Fruit fly (Drosophila melanogaster): ENCODE results near the gene CG13054.
A peak's percentile ranks its signal among the peaks of the same experiment; 100 is the strongest.

The CG13054 gene

dm6 chr3L:16214533-16215207 is 42.3 kb downstream of the CG13054 start (continued):
- TF ChIP-seq Hr38 (GFP tag; optimal IDR thresholded peaks at IDR 0.05) (no peak), dsx (GFP tag; optimal IDR thresholded peaks at IDR 0.05; ENCODE audit: poor library complexity, severe bottlenecking) (peak; percentile 97), CG7368 (GFP tag; optimal IDR thresholded peaks at IDR 0.05) (no peak), CG32006 (GFP tag; optimal IDR thresholded peaks at IDR 0.05) (peak; percentile 15), CG11762 (GFP tag; optimal IDR thresholded peaks at IDR 0.05; ENCODE audit: insufficient read depth) (no peak), Eip78C (GFP tag) (peak; percentile 60), CG8119 (GFP tag; IDR thresholded peaks at IDR 0.05) (no peak), esn (GFP tag; optimal IDR thresholded peaks at IDR 0.05) (no peak), CG8632 (GFP tag; optimal IDR thresholded peaks at IDR 0.05) (no peak), fkh (GFP tag; optimal IDR thresholded peaks at IDR 0.05) (no peak), CG15336 (GFP tag; IDR thresholded peaks at IDR 0.05) (peak; percentile 22; the same call in 1 of the 2 replicates), CG8319 (GFP tag; optimal IDR thresholded peaks at IDR 0.05) (no peak), CG6276 (GFP tag; optimal IDR thresholded peaks at IDR 0.05) (peak; percentile 9), CG6163 (GFP tag; IDR thresholded peaks at IDR 0.05) (peak; percentile 66; the same call in 2 of the 3 replicates), ss (GFP tag; optimal IDR thresholded peaks at IDR 0.05) (peak; percentile 49 to 72), Ets96B (tag; optimal IDR thresholded peaks at IDR 0.05) (peak; percentile 39), Sox102F (GFP tag; optimal IDR thresholded peaks at IDR 0.05) (no peak), Ets21C (GFP tag; optimal IDR thresholded peaks at IDR 0.05) (no peak), CG6854 (GFP tag; optimal IDR thresholded peaks at IDR 0.05) (no peak), achi (GFP tag; optimal IDR thresholded peaks at IDR 0.05) (no peak), CG3919 (GFP tag; optimal IDR thresholded peaks at IDR 0.05) (peak; percentile 21), CG4318 (GFP tag; optimal IDR thresholded peaks at IDR 0.05) (no peak), Smox (GFP tag; optimal IDR thresholded peaks at IDR 0.05) (no peak), svp (GFP tag) (peak; percentile 57), eg (GFP tag; IDR thresholded peaks at IDR 0.05) (peak; percentile 58; the same call in 2 of the 3 replicates)

dm6 chr3L:16213201-16213600 is 43.8 kb downstream of the CG13054 start:
- TF ChIP-seq fd85E (GFP tag; optimal IDR thresholded peaks at IDR 0.05) (no peak), CG6808 (GFP tag; optimal IDR thresholded peaks at IDR 0.05) (peak; percentile 5), ss (GFP tag; optimal IDR thresholded peaks at IDR 0.05) (peak in 1 of 2 experiments; percentile 44), dsx (GFP tag; optimal IDR thresholded peaks at IDR 0.05; ENCODE audit: poor library complexity, severe bottlenecking) (peak; percentile 100), CG9139 (GFP tag; optimal IDR thresholded peaks at IDR 0.05) (peak; percentile 9), svp (GFP tag) (peak; percentile 74)

- TF ChIP-seq Met (GFP tag; optimal IDR thresholded peaks at IDR 0.05) (no peak), acj6 (GFP tag; optimal IDR thresholded peaks at IDR 0.05) (peak; percentile 48), Hr4 (GFP tag; optimal IDR thresholded peaks at IDR 0.05) (no peak), svp (GFP tag) (peak; percentile 35), Eip78C (GFP tag) (peak; percentile 76), CG6808 (GFP tag; optimal IDR thresholded peaks at IDR 0.05) (no peak), cyc (GFP tag; optimal IDR thresholded peaks at IDR 0.05) (no peak), CG7368 (GFP tag; optimal IDR thresholded peaks at IDR 0.05) (no peak), Hr38 (GFP tag; optimal IDR thresholded peaks at IDR 0.05) (no peak), dac (GFP tag; optimal IDR thresholded peaks at IDR 0.05) (no peak), Blimp-1 (GFP tag; optimal IDR thresholded peaks at IDR 0.05) (peak; percentile 14), CG11902 (GFP tag; optimal IDR thresholded peaks at IDR 0.05) (no peak), ss (GFP tag; optimal IDR thresholded peaks at IDR 0.05) (peak in 1 of 2 experiments; percentile 51), OdsH (GFP tag; optimal IDR thresholded peaks at IDR 0.05) (peak; percentile 37), eg (GFP tag; IDR thresholded peaks at IDR 0.05) (no peak), spab (GFP tag; optimal IDR thresholded peaks at IDR 0.05) (no peak), Eip75B (GFP tag; optimal IDR thresholded peaks at IDR 0.05) (no peak), Sox15 (GFP tag; optimal IDR thresholded peaks at IDR 0.05) (no peak), CG31627 (GFP tag; optimal IDR thresholded peaks at IDR 0.05) (no peak), CG10669 (GFP tag; optimal IDR thresholded peaks at IDR 0.05) (peak; percentile 13), lz (GFP tag; optimal IDR thresholded peaks at IDR 0.05) (no peak), Eip93F (GFP tag; optimal IDR thresholded peaks at IDR 0.05) (no peak), CG3032 (tag; optimal IDR thresholded peaks at IDR 0.05) (peak; percentile 63), CG3919 (GFP tag; optimal IDR thresholded peaks at IDR 0.05) (no peak), fd59A (GFP tag; optimal IDR thresholded peaks at IDR 0.05) (no peak), net (GFP tag; optimal IDR thresholded peaks at IDR 0.05) (no peak), CG6854 (GFP tag; optimal IDR thresholded peaks at IDR 0.05) (no peak), CG8319 (GFP tag; optimal IDR thresholded peaks at IDR 0.05) (no peak), achi (GFP tag; optimal IDR thresholded peaks at IDR 0.05) (peak; percentile 42), Hr39 (GFP tag; optimal IDR thresholded peaks at IDR 0.05) (no peak)
Measured at dm6 chr3L:16211936-16212287, 45.1 kb downstream of the CG13054 start.
